Fruit fly (Drosophila melanogaster) whole organism, wandering third instar larva: ENCODE data around the gene CG11726.

ENCODE experiments used
- Abd-B ChIP-seq: fragments of >200 bp; optimal IDR thresholded peaks from 2 replicates; lab custom pipeline; 2017; ENCODE audit warnings: missing biosample characterization, missing genetic modification characterization
- CrebA ChIP-seq: fragments of 200-800 bp; sonication (Bioruptor generic); optimal IDR thresholded peaks from 2 replicates; lab custom pipeline; 2016; ENCODE audit warnings: missing biosample characterization, mild to moderate bottlenecking, missing genetic modification characterization, borderline replicate concordance
- Dfd ChIP-seq: fragments of >200 bp; optimal IDR thresholded peaks from 2 replicates; lab custom pipeline; 2017; ENCODE audit warnings: missing biosample characterization, missing genetic modification characterization
- Dif ChIP-seq: fragments of 200-275, 200-300 bp; sonication (Bioruptor generic); optimal IDR thresholded peaks from 2 replicates; lab custom pipeline; 2018; ENCODE audit warnings: missing biosample characterization, missing genetic modification characterization; ENCODE audit not compliant: partially characterized antibody
- GATAd ChIP-seq: sonication (Bioruptor generic); optimal IDR thresholded peaks from 2 replicates; lab custom pipeline; 2016; ENCODE audit warnings: missing biosample characterization, missing genetic modification characterization
- HLH106 ChIP-seq: fragments of 200-800 bp; optimal IDR thresholded peaks from 3 replicates; lab custom pipeline; 2019; ENCODE audit warnings: missing biosample characterization, mild to moderate bottlenecking, missing genetic modification characterization, moderate library complexity
- Hnf4 ChIP-seq: fragments of 200-800 bp; sonication (Bioruptor generic); optimal IDR thresholded peaks from 2 replicates; lab custom pipeline; 2016; ENCODE audit warnings: missing biosample characterization, mild to moderate bottlenecking, missing genetic modification characterization
- Hr78 ChIP-seq: fragments of >200 bp; optimal IDR thresholded peaks from 2 replicates; lab custom pipeline; 2017; ENCODE audit warnings: missing biosample characterization, missing genetic modification characterization
- Hr83 ChIP-seq: fragments of 200-300 bp; sonication (Bioruptor generic); optimal IDR thresholded peaks from 2 replicates; lab custom pipeline; 2016; ENCODE audit warnings: missing biosample characterization, mild to moderate bottlenecking, missing genetic modification characterization, moderate library complexity; ENCODE audit not compliant: poor library complexity, severe bottlenecking
- Jra ChIP-seq: sonication (Bioruptor generic); optimal IDR thresholded peaks from 2 replicates; lab custom pipeline; 2016; ENCODE audit warnings: missing biosample characterization, missing genetic modification characterization
- Mio ChIP-seq: sonication (Bioruptor generic); optimal IDR thresholded peaks from 2 replicates; lab custom pipeline; 2016; ENCODE audit warnings: missing biosample characterization, missing genetic modification characterization
- Myc ChIP-seq: fragments of >200 bp; optimal IDR thresholded peaks from 2 replicates; lab custom pipeline; 2017
- OdsH ChIP-seq: fragments of 200-800 bp; sonication (Bioruptor generic); optimal IDR thresholded peaks from 2 replicates; lab custom pipeline; 2016; ENCODE audit warnings: missing biosample characterization, mild to moderate bottlenecking, missing genetic modification characterization
- Rel ChIP-seq, 2 experiments: fragments of 200-800 bp; sonication (Bioruptor generic) in 1 of 2; optimal IDR thresholded peaks; 2 replicates in 1 of 2; 3 replicates in 1 of 2; lab custom pipeline; 2016 to 2019; ENCODE audit warnings: mild to moderate bottlenecking in 2 of 2, missing biosample characterization in 2 of 2, missing genetic modification characterization in 2 of 2, moderate library complexity in 1 of 2
- Sp1 ChIP-seq: fragments of 200-800 bp; sonication (Bioruptor generic); optimal IDR thresholded peaks from 3 replicates; lab custom pipeline; 2019; ENCODE audit warnings: missing biosample characterization, mild to moderate bottlenecking, missing genetic modification characterization, moderate library complexity
- Vsx2 ChIP-seq: fragments of 200-300, 225-300 bp; sonication (Bioruptor generic); optimal IDR thresholded peaks from 2 replicates; lab custom pipeline; 2018; ENCODE audit warnings: missing biosample characterization, missing genetic modification characterization; ENCODE audit not compliant: partially characterized antibody
- br ChIP-seq: fragments of 200-800 bp; sonication (Bioruptor generic); optimal IDR thresholded peaks from 2 replicates; lab custom pipeline; 2016; ENCODE audit warnings: missing biosample characterization, missing genetic modification characterization
- brk ChIP-seq: fragments of 200-800 bp; sonication (Bioruptor generic); optimal IDR thresholded peaks from 2 replicates; lab custom pipeline; 2016; ENCODE audit warnings: missing biosample characterization, mild to moderate bottlenecking, missing genetic modification characterization
- dl ChIP-seq, 2 experiments: fragments of 175-275, 200-275 bp in 1 of 2; fragments of 200-275 bp in 1 of 2; sonication (Bioruptor generic); optimal IDR thresholded peaks; lab custom pipeline; 2018; ENCODE audit warnings: mild to moderate bottlenecking in 2 of 2, missing biosample characterization in 2 of 2, missing genetic modification characterization in 2 of 2, moderate library complexity in 2 of 2; ENCODE audit not compliant: partially characterized antibody in 2 of 2, insufficient read depth in 1 of 2
- dmrt93B ChIP-seq: fragments of 200-800 bp; sonication (Bioruptor generic); optimal IDR thresholded peaks from 2 replicates; lab custom pipeline; 2018; ENCODE audit warnings: missing biosample characterization, mild to moderate bottlenecking, missing genetic modification characterization
- ey ChIP-seq: fragments of 200-800 bp; sonication (Bioruptor generic); optimal IDR thresholded peaks from 2 replicates; lab custom pipeline; 2016; ENCODE audit warnings: missing biosample characterization, missing genetic modification characterization
- foxo ChIP-seq, 2 experiments: fragments of 200-800 bp; sonication (Bioruptor generic); optimal IDR thresholded peaks; 2 replicates in 1 of 2; 3 replicates in 1 of 2; lab custom pipeline; 2016 to 2017; ENCODE audit warnings: missing biosample characterization in 2 of 2, missing genetic modification characterization in 2 of 2
- fru ChIP-seq: fragments of 200-800 bp; sonication (Bioruptor generic); optimal IDR thresholded peaks from 3 replicates; lab custom pipeline; 2016; ENCODE audit warnings: missing biosample characterization, mild to moderate bottlenecking, missing genetic modification characterization
- h ChIP-seq: fragments of 200-800 bp; sonication (Bioruptor generic); optimal IDR thresholded peaks from 3 replicates; lab custom pipeline; 2016; ENCODE audit warnings: missing biosample characterization, mild to moderate bottlenecking, missing genetic modification characterization
- jim ChIP-seq: fragments of 175-275, 200-325 bp; sonication (Bioruptor generic); optimal IDR thresholded peaks from 2 replicates; lab custom pipeline; 2016; ENCODE audit warnings: missing biosample characterization, mild to moderate bottlenecking, missing genetic modification characterization
- lola ChIP-seq: fragments of >200 bp; optimal IDR thresholded peaks from 2 replicates; lab custom pipeline; 2017; ENCODE audit warnings: missing biosample characterization, missing genetic modification characterization
- pan ChIP-seq: fragments of >200 bp; optimal IDR thresholded peaks from 2 replicates; lab custom pipeline; 2017
- psq ChIP-seq: fragments of 200-800 bp; sonication (Bioruptor generic); optimal IDR thresholded peaks from 3 replicates; lab custom pipeline; 2017; ENCODE audit warnings: missing biosample characterization, mild to moderate bottlenecking, missing genetic modification characterization, moderate library complexity
- rgr ChIP-seq: fragments of 200-800 bp; sonication (Bioruptor generic); optimal IDR thresholded peaks from 3 replicates; lab custom pipeline; 2016; ENCODE audit warnings: missing biosample characterization, mild to moderate bottlenecking, missing genetic modification characterization
- sage ChIP-seq: fragments of 200-800 bp; sonication (Bioruptor generic); optimal IDR thresholded peaks from 2 replicates; lab custom pipeline; 2016; ENCODE audit warnings: missing biosample characterization, mild to moderate bottlenecking, missing genetic modification characterization
- sv ChIP-seq: fragments of 200-800 bp; sonication (Bioruptor generic); optimal IDR thresholded peaks from 3 replicates; lab custom pipeline; 2016; ENCODE audit warnings: missing biosample characterization, missing genetic modification characterization
- tai ChIP-seq: sonication (Bioruptor generic); optimal IDR thresholded peaks from 2 replicates; lab custom pipeline; 2016; ENCODE audit warnings: missing biosample characterization, missing genetic modification characterization
- woc ChIP-seq: sonication (Bioruptor generic); optimal IDR thresholded peaks from 2 replicates; lab custom pipeline; 2016; ENCODE audit warnings: missing biosample characterization, mild to moderate bottlenecking, missing genetic modification characterization

CG11726 gene

DNA sequence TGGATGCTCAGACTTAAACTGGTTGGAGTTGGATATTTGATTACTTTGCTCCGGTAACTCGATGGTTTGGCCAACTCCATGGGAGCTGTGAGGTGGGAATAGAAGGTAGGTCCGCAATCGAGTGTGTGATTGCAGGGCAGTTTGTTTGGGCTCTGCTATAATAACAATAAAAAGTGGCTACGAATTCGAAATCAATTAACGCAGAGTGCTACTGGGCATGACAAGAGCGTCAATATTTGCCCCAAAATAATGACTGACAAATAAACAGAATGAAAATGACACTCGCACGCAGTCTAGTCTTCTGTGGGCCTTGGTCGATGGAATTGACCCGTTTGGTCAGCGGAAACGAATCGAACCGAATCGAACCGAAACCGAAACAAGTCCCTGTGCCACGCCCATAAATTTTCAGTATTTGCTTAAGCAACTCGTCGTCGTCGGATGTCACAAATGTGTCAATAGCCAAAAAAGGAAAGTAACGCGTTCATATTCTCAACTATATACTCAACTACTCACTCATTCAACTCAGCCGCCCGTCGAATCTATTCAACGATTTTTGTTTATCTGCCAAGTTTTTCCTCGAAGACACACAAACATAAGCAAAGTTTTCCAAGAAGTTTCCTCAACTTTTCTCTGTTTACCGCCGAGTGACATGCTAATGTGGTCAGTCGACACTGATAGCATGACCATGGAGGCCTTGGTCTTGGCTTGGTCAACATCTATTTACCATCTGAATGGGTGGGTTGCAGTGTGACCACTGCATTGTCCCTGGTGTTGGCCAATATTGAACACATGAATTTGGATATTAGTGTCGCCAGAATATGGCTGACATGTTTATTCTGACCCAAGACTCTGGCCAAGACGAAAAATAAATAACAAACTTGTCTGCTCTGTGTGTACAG, 38.8 kb upstream of the CG11726 start:
- TF ChIP-seq pan (lab: Kevin White, UChicago) = no peak

DNA sequence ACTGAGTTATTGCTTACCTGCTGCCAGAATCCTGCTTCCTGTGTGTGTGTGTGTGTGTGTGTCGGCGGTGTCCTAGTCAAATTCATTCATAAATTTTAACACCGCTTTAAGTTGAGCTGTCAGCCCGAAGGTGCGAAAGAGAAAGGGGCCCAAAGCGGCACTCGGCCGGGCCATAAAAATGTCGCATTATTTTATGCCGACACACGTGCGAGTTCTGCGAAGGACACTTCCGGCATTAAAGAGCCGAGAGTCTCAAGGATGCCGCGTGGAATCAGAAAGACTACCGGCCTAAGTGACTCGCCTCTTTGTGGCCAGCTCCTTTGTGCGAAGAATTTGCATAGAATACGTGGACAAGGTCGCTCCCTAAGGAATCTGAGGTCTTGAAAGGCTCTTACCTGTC, 37.4 kb upstream of the CG11726 start:
- TF ChIP-seq lola (GFP tag; lab: Kevin White, UChicago) (no peak), Myc (lab: Kevin White, UChicago) (no peak), Vsx2 (no peak), dmrt93B (GFP tag; lab: Kevin White, UChicago) (no peak), pan (lab: Kevin White, UChicago) (no peak), brk (GFP tag; lab: Kevin White, UChicago) (no peak), Hr83 (GFP tag; lab: Kevin White, UChicago) (no peak), CrebA (no peak)

DNA sequence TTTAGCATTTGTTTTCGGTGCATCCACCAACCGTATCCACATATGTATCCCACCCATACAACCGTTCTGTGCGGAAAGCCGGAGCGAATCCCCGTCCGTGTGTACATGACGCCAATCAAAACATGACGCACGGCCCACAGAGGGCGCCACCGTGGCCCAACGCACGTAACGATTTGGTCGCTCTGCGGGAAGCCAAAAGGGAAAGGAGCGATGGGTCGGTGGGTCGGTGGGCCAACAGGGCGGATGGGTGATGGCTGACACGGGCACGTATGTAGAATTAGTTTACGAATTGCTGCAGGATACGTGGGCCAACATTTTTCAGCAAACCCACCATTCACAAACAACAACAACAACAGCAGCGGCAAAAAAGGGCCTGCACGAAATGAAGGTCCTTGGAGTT, 35.8 kb upstream of the CG11726 start:
- TF ChIP-seq Hr78 (GFP tag; lab: Kevin White, UChicago) = no peak
- no peak for TF ChIP-seq Jra (GFP tag; lab: Kevin White, UChicago)
- TF ChIP-seq brk (GFP tag; lab: Kevin White, UChicago) = no peak
- TF ChIP-seq Mio = no peak
- TF ChIP-seq pan (lab: Kevin White, UChicago) = no peak
- TF ChIP-seq HLH106 = no peak
- TF ChIP-seq psq = no peak
- no peak for TF ChIP-seq dmrt93B (GFP tag; lab: Kevin White, UChicago)
- no peak for TF ChIP-seq Hnf4 (GFP tag; lab: Kevin White, UChicago)
- no peak for TF ChIP-seq GATAd
- no peak for TF ChIP-seq Dfd
- no peak for TF ChIP-seq br
- no peak for TF ChIP-seq OdsH (GFP tag; lab: Kevin White, UChicago)
- TF ChIP-seq fru (GFP tag; lab: Kevin White, UChicago) = no peak
- TF ChIP-seq woc (GFP tag; lab: Kevin White, UChicago) = no peak
- no peak for TF ChIP-seq sv (GFP tag; lab: Kevin White, UChicago)
- no peak for TF ChIP-seq h (GFP tag; lab: Kevin White, UChicago)
- TF ChIP-seq Abd-B (GFP tag; lab: Kevin White, UChicago) = no peak
- TF ChIP-seq, all 38 proteins: peak for 0

DNA sequence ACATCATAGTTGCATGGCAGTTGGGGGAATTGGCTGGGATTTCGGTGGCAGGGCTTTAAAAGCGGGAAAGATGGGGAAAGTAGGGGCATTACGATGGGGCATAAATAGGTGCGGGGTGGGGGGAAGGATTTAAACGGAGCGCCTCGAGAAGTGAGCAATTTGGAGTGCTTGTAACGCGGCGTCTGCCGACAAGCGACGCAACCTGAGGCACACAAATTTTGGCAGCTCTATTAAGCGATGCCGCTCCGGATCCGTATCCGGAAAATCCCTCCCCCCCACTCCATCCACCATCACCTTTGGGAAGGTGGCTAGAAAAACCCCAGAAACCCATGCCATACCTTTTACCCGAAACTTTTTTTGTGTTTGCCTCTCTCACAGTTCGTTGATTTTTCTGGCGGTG, 34.9 kb upstream of the CG11726 start:
- TF ChIP-seq Dif (GFP tag; lab: Kevin White, UChicago) = no peak
- TF ChIP-seq sage (GFP tag; lab: Kevin White, UChicago) = no peak
- no peak for TF ChIP-seq psq
- no peak for TF ChIP-seq HLH106
- no peak for TF ChIP-seq sv (GFP tag; lab: Kevin White, UChicago)
- no peak for TF ChIP-seq OdsH (GFP tag; lab: Kevin White, UChicago)
- TF ChIP-seq Rel (GFP tag; optimal IDR thresholded peaks at IDR 0.05; lab: Kevin White, UChicago) = no peak
- no peak for TF ChIP-seq Rel (tag; optimal IDR thresholded peaks at IDR 0.05; lab: Kevin White, UChicago)
- TF ChIP-seq h (GFP tag; lab: Kevin White, UChicago) = no peak
- TF ChIP-seq Hr83 (GFP tag; lab: Kevin White, UChicago) = no peak
- TF ChIP-seq GATAd = no peak
- TF ChIP-seq woc (GFP tag; lab: Kevin White, UChicago) = no peak
- TF ChIP-seq ey (GFP tag; lab: Kevin White, UChicago) = no peak
- no peak for TF ChIP-seq lola (GFP tag; lab: Kevin White, UChicago)
- TF ChIP-seq pan (lab: Kevin White, UChicago) = no peak
- TF ChIP-seq Mio = no peak
- TF ChIP-seq rgr (GFP tag; lab: Kevin White, UChicago) = no peak
- TF ChIP-seq dl (GFP tag; optimal IDR thresholded peaks at IDR 0.05; lab: Kevin White, UChicago; ENCODE audit: insufficient read depth in 1 of 2, partially characterized antibody in 2 of 2) = no peak

DNA sequence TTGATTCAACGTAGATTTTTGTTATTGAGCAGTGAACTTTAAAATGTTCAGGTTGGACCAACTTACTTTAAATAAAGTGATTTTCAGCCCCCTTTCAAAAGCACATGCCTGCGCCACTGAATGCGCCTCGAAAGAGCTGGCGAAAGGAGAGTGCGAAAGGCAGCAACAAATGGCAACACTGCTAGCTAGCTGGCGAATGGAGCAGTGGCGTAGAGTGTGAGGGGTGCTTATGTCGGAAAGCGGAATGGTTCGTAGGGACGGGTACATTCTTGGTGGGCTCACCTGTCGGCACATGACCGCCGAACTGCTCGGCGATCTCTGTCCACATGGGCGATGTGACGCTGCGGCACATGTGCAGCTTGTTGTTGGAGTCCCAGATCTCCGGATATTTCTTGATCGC, 30.2 kb upstream of the CG11726 start:
- TF ChIP-seq jim = no peak
- TF ChIP-seq Sp1 (GFP tag; lab: Kevin White, UChicago) = peak; percentile 69
- TF ChIP-seq dl (GFP tag; optimal IDR thresholded peaks at IDR 0.05; lab: Kevin White, UChicago; ENCODE audit: insufficient read depth in 1 of 2, partially characterized antibody in 2 of 2) = no peak
- peak; percentile 24 for TF ChIP-seq sage (GFP tag; lab: Kevin White, UChicago)
- no peak for TF ChIP-seq Abd-B (GFP tag; lab: Kevin White, UChicago)
- TF ChIP-seq tai = peak; percentile 73
- peak; percentile 3 for TF ChIP-seq GATAd
- TF ChIP-seq h (GFP tag; lab: Kevin White, UChicago) = peak; percentile 83
- TF ChIP-seq ey (GFP tag; lab: Kevin White, UChicago) = peak; percentile 79
- peak; percentile 78 for TF ChIP-seq HLH106
- TF ChIP-seq lola (GFP tag; lab: Kevin White, UChicago) = no peak
- TF ChIP-seq pan (lab: Kevin White, UChicago) = no peak
- TF ChIP-seq Mio = no peak
- peak; percentile 66 for TF ChIP-seq woc (GFP tag; lab: Kevin White, UChicago)
- TF ChIP-seq psq = no peak
- TF ChIP-seq foxo (GFP tag; optimal IDR thresholded peaks at IDR 0.05; lab: Kevin White, UChicago) = peak; percentile 1 to 84
- no peak for TF ChIP-seq Jra (GFP tag; lab: Kevin White, UChicago)
- TF ChIP-seq Myc (lab: Kevin White, UChicago) = no peak
- TF ChIP-seq br = peak; percentile 78
- peak; percentile 72 for TF ChIP-seq dmrt93B (GFP tag; lab: Kevin White, UChicago)
- TF ChIP-seq brk (GFP tag; lab: Kevin White, UChicago) = no peak
- TF ChIP-seq Vsx2 = no peak
- no peak for TF ChIP-seq Dfd
- TF ChIP-seq rgr (GFP tag; lab: Kevin White, UChicago) = peak; percentile 82
- TF ChIP-seq fru (GFP tag; lab: Kevin White, UChicago) = peak; percentile 79
- no peak for TF ChIP-seq Rel (GFP tag; optimal IDR thresholded peaks at IDR 0.05; lab: Kevin White, UChicago)
- no peak for TF ChIP-seq Rel (tag; optimal IDR thresholded peaks at IDR 0.05; lab: Kevin White, UChicago)
- peak; percentile 74 for TF ChIP-seq Hnf4 (GFP tag; lab: Kevin White, UChicago)
- TF ChIP-seq OdsH (GFP tag; lab: Kevin White, UChicago) = peak; percentile 68
